Worm (Caenorhabditis elegans): ENCODE data around the gene D1086.5.

The D1086.5 gene

DNA sequence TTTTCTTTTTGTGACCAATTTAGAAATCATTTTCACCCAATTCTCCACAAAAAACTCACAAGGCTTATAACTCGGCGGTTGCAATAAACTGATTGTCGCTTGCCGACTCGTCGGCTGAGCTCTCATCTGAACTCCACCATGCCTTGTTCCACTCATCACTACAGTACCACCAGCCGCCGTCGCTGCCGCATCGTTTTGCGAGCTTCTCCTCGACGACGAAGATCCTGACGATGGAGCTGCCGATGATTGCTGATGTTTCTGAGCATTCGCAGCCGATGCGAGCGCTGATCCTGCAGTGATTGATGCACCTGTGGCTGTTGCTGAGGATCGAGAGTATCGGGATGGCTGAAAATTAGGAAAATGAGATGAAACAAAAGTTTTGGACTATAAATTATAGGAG is 30.5 kb upstream of the D1086.5 start:
- TF ChIP-seq zag-1 (tag; optimal IDR thresholded peaks at IDR 0.05) (no peak), nhr-10 (tag; optimal IDR thresholded peaks at IDR 0.05) (no peak), egl-27 (tag; optimal IDR thresholded peaks at IDR 0.05) (no peak), sma-9 (GFP tag; optimal IDR thresholded peaks at IDR 0.05) (no peak), sma-9 (tag; optimal IDR thresholded peaks at IDR 0.05) (no peak), dmd-4 (tag; optimal IDR thresholded peaks at IDR 0.05) (no peak), alr-1 (tag; optimal IDR thresholded peaks at IDR 0.05) (no peak), blmp-1 (tag; optimal IDR thresholded peaks at IDR 0.05; ENCODE audit: insufficient read depth) (no peak), ama-1 (optimal IDR thresholded peaks at IDR 0.05) (no peak), crh-2 (tag; optimal IDR thresholded peaks at IDR 0.05) (no peak), mdl-1 (tag; optimal IDR thresholded peaks at IDR 0.05) (no peak), mab-5 (tag; optimal IDR thresholded peaks at IDR 0.05) (no peak)

DNA sequence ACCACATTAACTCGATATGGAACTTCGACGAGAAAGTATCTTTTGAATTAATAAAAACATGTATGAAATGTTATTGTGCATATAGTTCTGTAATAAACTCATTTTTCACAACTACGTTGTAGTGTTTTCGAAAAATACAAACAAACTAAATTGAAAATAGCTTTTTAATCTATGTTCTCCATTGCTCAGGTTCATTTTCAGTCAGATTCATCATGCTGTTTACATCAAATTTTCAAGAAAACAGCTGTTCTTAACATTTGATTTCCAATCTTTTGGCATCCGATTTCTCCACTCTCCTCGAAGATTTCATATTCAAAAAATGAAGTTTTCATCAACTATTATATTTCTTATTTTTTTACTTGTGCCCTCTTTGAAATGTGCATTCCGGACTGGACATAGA is 19.9 kb upstream of the D1086.5 start, which contains the start of gene H39E23.2:
H39E23.2 (plus strand) TSS at position 301 of the 400 bp plus-strand sequence.
- TF ChIP-seq ztf-1 (GFP tag; conservative IDR thresholded peaks at IDR 0.05) (no peak), mdl-1 (tag; optimal IDR thresholded peaks at IDR 0.05) (no peak), gmeb-1 (tag; optimal IDR thresholded peaks at IDR 0.05) (no peak), mab-5 (tag; optimal IDR thresholded peaks at IDR 0.05) (no peak), unc-39 (tag; optimal IDR thresholded peaks at IDR 0.05) (no peak), ceh-16 (tag; optimal IDR thresholded peaks at IDR 0.05) (no peak), C34F6.9 (tag; optimal IDR thresholded peaks at IDR 0.05) (no peak), ztf-11 (tag; optimal IDR thresholded peaks at IDR 0.05) (no peak), fos-1 (tag; optimal IDR thresholded peaks at IDR 0.05) (no peak), zag-1 (tag; optimal IDR thresholded peaks at IDR 0.05) (no peak), unc-62 (GFP tag; optimal IDR thresholded peaks at IDR 0.05) (no peak), snpc-4 (tag; optimal IDR thresholded peaks at IDR 0.05) (no peak), elt-1 (tag; optimal IDR thresholded peaks at IDR 0.05) (no peak)

- no peak for TF ChIP-seq nhr-129 (tag; optimal IDR thresholded peaks at IDR 0.05)
- no peak for TF ChIP-seq ama-1 (optimal IDR thresholded peaks at IDR 0.05)
- no peak for TF ChIP-seq elt-3 (tag; optimal IDR thresholded peaks at IDR 0.05)
- no peak for TF ChIP-seq lin-39 (tag; optimal IDR thresholded peaks at IDR 0.05)
- TF ChIP-seq alr-1 (tag; optimal IDR thresholded peaks at IDR 0.05): no peak
- TF ChIP-seq nhr-21 (tag; optimal IDR thresholded peaks at IDR 0.05): no peak
- TF ChIP-seq nhr-237 (tag; optimal IDR thresholded peaks at IDR 0.05): no peak
- no peak for TF ChIP-seq ztf-4 (tag; optimal IDR thresholded peaks at IDR 0.05)
- no peak for TF ChIP-seq ztf-11 (tag; optimal IDR thresholded peaks at IDR 0.05)
These were observed 17.4 kb upstream of the D1086.5 start, which contains the start of gene H39E23.3 for ce11 chrV:14107511-14107910. Gene H39E23.3 (plus strand): TSS chrV:14107811.

DNA sequence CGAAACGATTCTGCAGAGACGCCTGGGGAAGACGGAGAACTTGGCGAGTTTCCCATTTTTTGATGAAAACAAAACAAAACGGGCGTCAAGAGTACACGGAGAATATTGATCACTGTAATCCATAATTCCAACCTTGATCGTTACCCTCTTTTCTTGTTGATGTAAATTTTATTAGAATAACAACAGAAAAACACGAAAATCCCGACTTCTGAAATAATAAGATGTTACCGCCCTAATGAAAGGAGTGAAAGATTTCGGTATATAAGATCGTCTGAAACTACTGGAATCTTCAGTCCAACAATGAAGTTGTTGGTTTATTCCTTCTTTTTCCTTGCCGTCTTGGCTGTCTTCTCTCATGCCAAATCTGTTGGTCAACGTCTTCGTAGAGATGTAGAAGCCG is 13.8 kb upstream of the D1086.5 start, which contains the start of gene D1086.9:
D1086.9 (plus strand) TSS at position 301 of the 400 bp plus-strand sequence.
- TF ChIP-seq ceh-82 (tag; optimal IDR thresholded peaks at IDR 0.05): no peak
- TF ChIP-seq nhr-237 (tag; optimal IDR thresholded peaks at IDR 0.05): no peak
- TF ChIP-seq blmp-1 (tag; optimal IDR thresholded peaks at IDR 0.05; ENCODE audit: insufficient read depth): no peak
- no peak for TF ChIP-seq sma-9 (GFP tag; optimal IDR thresholded peaks at IDR 0.05)
- TF ChIP-seq sma-9 (tag; optimal IDR thresholded peaks at IDR 0.05): no peak
- TF ChIP-seq snpc-4 (tag; optimal IDR thresholded peaks at IDR 0.05): no peak
- TF ChIP-seq ztf-4 (tag; optimal IDR thresholded peaks at IDR 0.05): no peak
- TF ChIP-seq unc-55 (GFP tag; optimal IDR thresholded peaks at IDR 0.05): no peak
- TF ChIP-seq fos-1 (tag; optimal IDR thresholded peaks at IDR 0.05): no peak
- no peak for TF ChIP-seq ztf-11 (tag; optimal IDR thresholded peaks at IDR 0.05)
- TF ChIP-seq mab-5 (tag; optimal IDR thresholded peaks at IDR 0.05): no peak
- TF ChIP-seq gmeb-1 (tag; optimal IDR thresholded peaks at IDR 0.05): no peak
- no peak for TF ChIP-seq unc-62 (GFP tag; optimal IDR thresholded peaks at IDR 0.05)
- no peak for TF ChIP-seq nhr-25 (tag; optimal IDR thresholded peaks at IDR 0.05)
- TF ChIP-seq sma-3 (GFP tag; optimal IDR thresholded peaks at IDR 0.05): no peak
- TF ChIP-seq Y55F3AM.14 (GFP tag; optimal IDR thresholded peaks at IDR 0.05): no peak
- no peak for TF ChIP-seq mdl-1 (tag; optimal IDR thresholded peaks at IDR 0.05)
- no peak for TF ChIP-seq alr-1 (tag; optimal IDR thresholded peaks at IDR 0.05)
- no peak for TF ChIP-seq mbf-1 (tag; optimal IDR thresholded peaks at IDR 0.05)
- TF ChIP-seq zag-1 (tag; optimal IDR thresholded peaks at IDR 0.05): no peak

DNA sequence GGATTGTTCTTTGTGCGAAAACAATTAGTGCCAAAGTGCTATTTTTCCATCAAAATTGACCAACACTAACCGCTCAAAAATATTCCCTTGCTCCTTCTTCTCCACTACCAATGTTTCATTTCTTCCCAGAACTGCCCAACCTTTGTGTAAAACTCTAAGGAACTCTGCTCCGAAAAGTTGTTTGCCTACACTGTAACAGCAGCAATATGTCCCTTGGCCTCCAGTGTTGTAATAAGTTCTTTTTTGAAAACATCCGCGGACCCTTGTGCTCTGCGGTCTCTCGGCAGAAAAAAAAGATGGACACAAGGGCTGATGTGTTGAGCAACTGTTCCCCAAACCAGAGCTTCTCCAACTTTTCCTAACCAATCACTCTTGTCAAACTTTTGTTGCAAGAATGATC is 10.7 kb upstream of the D1086.5 start, which contains the start of gene D1086.12:
D1086.12 (plus strand) TSS at position 301 of the 400 bp plus-strand sequence.
- TF ChIP-seq elt-1 (tag; optimal IDR thresholded peaks at IDR 0.05) (no peak), ceh-16 (tag; optimal IDR thresholded peaks at IDR 0.05) (no peak), dmd-4 (tag; optimal IDR thresholded peaks at IDR 0.05) (no peak), nhr-25 (tag; optimal IDR thresholded peaks at IDR 0.05) (no peak), Y55F3AM.14 (GFP tag; optimal IDR thresholded peaks at IDR 0.05) (no peak), sma-3 (GFP tag; optimal IDR thresholded peaks at IDR 0.05) (no peak)
